Fruit fly (Drosophila melanogaster) whole organism, wandering third instar larva: ENCODE measurements around the gene CG31687.

Experiments
- CG32264 ChIP-seq: fragments of 200-800 bp; sonication (Bioruptor generic); optimal IDR thresholded peaks from 2 replicates; lab custom pipeline; 2016; ENCODE audit warnings: missing biosample characterization, missing genetic modification characterization
- CrebA ChIP-seq: fragments of 200-800 bp; sonication (Bioruptor generic); optimal IDR thresholded peaks from 2 replicates; lab custom pipeline; 2016; ENCODE audit warnings: missing biosample characterization, mild to moderate bottlenecking, missing genetic modification characterization, borderline replicate concordance
- HLH106 ChIP-seq: fragments of 200-800 bp; optimal IDR thresholded peaks from 3 replicates; lab custom pipeline; 2019; ENCODE audit warnings: missing biosample characterization, mild to moderate bottlenecking, missing genetic modification characterization, moderate library complexity
- Myc ChIP-seq: fragments of >200 bp; optimal IDR thresholded peaks from 2 replicates; lab custom pipeline; 2017
- Rel ChIP-seq, 2 experiments: fragments of 200-800 bp; sonication (Bioruptor generic) in 1 of 2; optimal IDR thresholded peaks; 2 replicates in 1 of 2; 3 replicates in 1 of 2; lab custom pipeline; 2016 to 2019; ENCODE audit warnings: mild to moderate bottlenecking in 2 of 2, missing biosample characterization in 2 of 2, missing genetic modification characterization in 2 of 2, moderate library complexity in 1 of 2
- br ChIP-seq: fragments of 200-800 bp; sonication (Bioruptor generic); optimal IDR thresholded peaks from 2 replicates; lab custom pipeline; 2016; ENCODE audit warnings: missing biosample characterization, missing genetic modification characterization
- ey ChIP-seq: fragments of 200-800 bp; sonication (Bioruptor generic); optimal IDR thresholded peaks from 2 replicates; lab custom pipeline; 2016; ENCODE audit warnings: missing biosample characterization, missing genetic modification characterization
- usp ChIP-seq: fragments of >200 bp; optimal IDR thresholded peaks from 2 replicates; lab custom pipeline; 2017; ENCODE audit warnings: missing biosample characterization, missing genetic modification characterization

dm6 chr2L:20473285-20473684 is 23.3 kb downstream of the CG31687 start, which contains the start of gene CG43233:
- TF ChIP-seq CrebA (GFP tag; lab: Kevin White, UChicago) = no peak
- TF ChIP-seq Rel (GFP tag; optimal IDR thresholded peaks at IDR 0.05; lab: Kevin White, UChicago) = no peak
- TF ChIP-seq Rel (tag; optimal IDR thresholded peaks at IDR 0.05; lab: Kevin White, UChicago) = no peak
- TF ChIP-seq br = no peak
- no peak for TF ChIP-seq HLH106 (tag; lab: Kevin White, UChicago)
- no peak for TF ChIP-seq usp (GFP tag; lab: Kevin White, UChicago)
- TF ChIP-seq Myc (lab: Kevin White, UChicago) = no peak
- no peak for TF ChIP-seq ey (GFP tag; lab: Kevin White, UChicago)
- no peak for TF ChIP-seq CG32264 (GFP tag; lab: Kevin White, UChicago)
